Worm (Caenorhabditis elegans) whole organism, L3 larva: Measurements from ENCODE around the gene odr-10.

Experiments used
- R02D3.7 ChIP-seq: fragments of 150-350 bp; optimal IDR thresholded peaks from 2 replicates; lab custom pipeline; 2014; ENCODE audit warnings: missing biosample characterization, missing genetic modification characterization
- ZK546.5 ChIP-seq: sonication (generic microtip); optimal IDR thresholded peaks from 2 replicates; lab custom pipeline; 2017; ENCODE audit warnings: missing biosample characterization, missing genetic modification characterization
- ceh-82 ChIP-seq: fragments of 150-350 bp; optimal IDR thresholded peaks from 2 replicates; lab custom pipeline; 2014; ENCODE audit warnings: missing biosample characterization, missing genetic modification characterization
- ceh-9 ChIP-seq: sonication (generic microtip); optimal IDR thresholded peaks from 2 replicates; lab custom pipeline; 2018; ENCODE audit warnings: missing biosample characterization, missing genetic modification characterization
- daf-12 ChIP-seq: fragments of 150-350 bp; optimal IDR thresholded peaks from 2 replicates; lab custom pipeline; 2014; ENCODE audit warnings: missing biosample characterization, missing genetic modification reagents, missing genetic modification characterization
- egl-5 ChIP-seq: fragments of 150-350 bp; optimal IDR thresholded peaks from 2 replicates; lab custom pipeline; 2017; ENCODE audit warnings: missing biosample characterization, missing genetic modification reagents, missing genetic modification characterization, inconsistent platforms
- elt-1 ChIP-seq: fragments of 150-350 bp; optimal IDR thresholded peaks from 2 replicates; lab custom pipeline; 2014; ENCODE audit warnings: missing biosample characterization, missing genetic modification characterization
- elt-2 ChIP-seq: sonication (generic microtip); optimal IDR thresholded peaks from 2 replicates; lab custom pipeline; 2016; ENCODE audit warnings: missing genetic modification reagents, mild to moderate bottlenecking, missing genetic modification characterization, missing compliant biosample characterization
- elt-3 ChIP-seq, 3 experiments: fragments of 150-350 bp in 1 of 3; sonication (generic microtip) in 2 of 3; optimal IDR thresholded peaks; 2 replicates in 2 of 3; 4 replicates in 1 of 3; lab custom pipeline; 2014 to 2017; ENCODE audit warnings: missing biosample characterization in 3 of 3, missing genetic modification characterization in 3 of 3
- eor-1 ChIP-seq, 2 experiments: fragments of 150-350 bp; optimal IDR thresholded peaks; 2 replicates each; lab custom pipeline; 2014 to 2018; ENCODE audit warnings: missing biosample characterization in 2 of 2, missing genetic modification characterization in 2 of 2
- fkh-10 ChIP-seq: sonication (generic microtip); optimal IDR thresholded peaks from 2 replicates; lab custom pipeline; 2017; ENCODE audit warnings: missing biosample characterization, missing genetic modification reagents, missing genetic modification characterization
- fos-1 ChIP-seq: fragments of 150-350 bp; optimal IDR thresholded peaks from 2 replicates; lab custom pipeline; 2014; ENCODE audit warnings: missing biosample characterization, missing genetic modification characterization
- hmg-11 ChIP-seq: sonication (generic microtip); optimal IDR thresholded peaks from 2 replicates; lab custom pipeline; 2016; ENCODE audit warnings: missing genetic modification characterization, missing compliant biosample characterization
- jun-1 ChIP-seq: fragments of 150-350 bp; optimal IDR thresholded peaks from 2 replicates; lab custom pipeline; 2014; ENCODE audit warnings: missing biosample characterization, missing genetic modification reagents, missing genetic modification characterization
- lin-15B ChIP-seq: fragments of 150-350 bp; optimal IDR thresholded peaks from 2 replicates; lab custom pipeline; 2014; ENCODE audit warnings: missing biosample characterization, missing genetic modification characterization
- lin-39 ChIP-seq: fragments of 150-350 bp; optimal IDR thresholded peaks from 2 replicates; lab custom pipeline; 2018; ENCODE audit warnings: missing biosample characterization, missing genetic modification reagents, missing genetic modification characterization
- lsy-12 ChIP-seq: sonication (generic microtip); optimal IDR thresholded peaks from 2 replicates; lab custom pipeline; 2016; ENCODE audit warnings: mild to moderate bottlenecking, missing genetic modification characterization, missing compliant biosample characterization
- mdl-1 ChIP-seq: fragments of 150-350 bp; optimal IDR thresholded peaks from 2 replicates; lab custom pipeline; 2014; ENCODE audit warnings: missing biosample characterization, missing genetic modification characterization
- nfya-1 ChIP-seq: sonication (generic microtip); optimal IDR thresholded peaks from 2 replicates; lab custom pipeline; 2017; ENCODE audit warnings: missing genetic modification characterization, mild to moderate bottlenecking, missing compliant biosample characterization, antibody characterized with exemption, moderate library complexity; ENCODE audit not compliant: insufficient read depth
- nhr-11 ChIP-seq: fragments of 150-350 bp; optimal IDR thresholded peaks from 2 replicates; lab custom pipeline; 2014; ENCODE audit warnings: missing biosample characterization, missing genetic modification characterization
- nhr-12 ChIP-seq: fragments of 150-350 bp; optimal IDR thresholded peaks from 2 replicates; lab custom pipeline; 2014; ENCODE audit warnings: missing biosample characterization, missing genetic modification characterization
- nhr-23 ChIP-seq: fragments of 150-350 bp; optimal IDR thresholded peaks from 2 replicates; lab custom pipeline; 2014; ENCODE audit warnings: missing biosample characterization, missing genetic modification reagents, missing genetic modification characterization
- nhr-237 ChIP-seq: fragments of 150-350 bp; optimal IDR thresholded peaks from 2 replicates; lab custom pipeline; 2014; ENCODE audit warnings: missing biosample characterization, missing genetic modification characterization
- nhr-28 ChIP-seq: fragments of 150-350 bp; optimal IDR thresholded peaks from 2 replicates; lab custom pipeline; 2014; ENCODE audit warnings: missing biosample characterization, missing genetic modification characterization
- nhr-43 ChIP-seq: sonication (generic microtip); optimal IDR thresholded peaks from 2 replicates; lab custom pipeline; 2016; ENCODE audit warnings: mild to moderate bottlenecking, missing genetic modification characterization, missing compliant biosample characterization; ENCODE audit not compliant: poor library complexity, severe bottlenecking
- nhr-67 ChIP-seq: fragments of 150-350 bp; optimal IDR thresholded peaks from 2 replicates; lab custom pipeline; 2014; ENCODE audit warnings: missing biosample characterization, missing genetic modification characterization
- nhr-76 ChIP-seq: fragments of 150-350 bp; sonication (generic microtip); optimal IDR thresholded peaks from 5 replicates; lab custom pipeline; 2014; ENCODE audit warnings: missing biosample characterization, missing genetic modification characterization
- nhr-77 ChIP-seq: fragments of 150-350 bp; optimal IDR thresholded peaks from 2 replicates; lab custom pipeline; 2014; ENCODE audit warnings: missing biosample characterization, missing genetic modification characterization
- pqm-1 ChIP-seq: fragments of 150-350 bp; optimal IDR thresholded peaks from 2 replicates; lab custom pipeline; 2017; ENCODE audit warnings: missing biosample characterization, missing genetic modification characterization, inconsistent platforms
- sea-2 ChIP-seq: fragments of 150-350 bp; sonication (generic microtip); optimal IDR thresholded peaks from 4 replicates; lab custom pipeline; 2014; ENCODE audit warnings: missing biosample characterization, missing genetic modification reagents, missing genetic modification characterization
- skn-1 ChIP-seq: fragments of 150-350 bp; optimal IDR thresholded peaks from 2 replicates; lab custom pipeline; 2014; ENCODE audit warnings: missing biosample characterization, missing genetic modification characterization
- snpc-4 ChIP-seq: fragments of 150-350 bp; optimal IDR thresholded peaks from 2 replicates; lab custom pipeline; 2014; ENCODE audit warnings: missing biosample characterization, missing genetic modification characterization
- tbx-2 ChIP-seq: sonication (generic microtip); optimal IDR thresholded peaks from 2 replicates; lab custom pipeline; 2016; ENCODE audit warnings: mild to moderate bottlenecking, missing genetic modification characterization, missing compliant biosample characterization
- unc-62 ChIP-seq: fragments of 150-350 bp; sonication (generic microtip); optimal IDR thresholded peaks from 4 replicates; lab custom pipeline; 2014; ENCODE audit warnings: missing biosample characterization, missing genetic modification reagents, missing genetic modification characterization
- zag-1 ChIP-seq: fragments of 150-350 bp; optimal IDR thresholded peaks from 2 replicates; lab custom pipeline; 2014; ENCODE audit warnings: missing biosample characterization, missing genetic modification characterization
- ztf-11 ChIP-seq: fragments of 150-350 bp; optimal IDR thresholded peaks from 2 replicates; lab custom pipeline; 2014; ENCODE audit warnings: missing biosample characterization, missing genetic modification characterization
- ztf-4 ChIP-seq: fragments of 150-350 bp; optimal IDR thresholded peaks from 2 replicates; lab custom pipeline; 2014; ENCODE audit warnings: missing biosample characterization, missing genetic modification characterization

odr-10 gene

DNA sequence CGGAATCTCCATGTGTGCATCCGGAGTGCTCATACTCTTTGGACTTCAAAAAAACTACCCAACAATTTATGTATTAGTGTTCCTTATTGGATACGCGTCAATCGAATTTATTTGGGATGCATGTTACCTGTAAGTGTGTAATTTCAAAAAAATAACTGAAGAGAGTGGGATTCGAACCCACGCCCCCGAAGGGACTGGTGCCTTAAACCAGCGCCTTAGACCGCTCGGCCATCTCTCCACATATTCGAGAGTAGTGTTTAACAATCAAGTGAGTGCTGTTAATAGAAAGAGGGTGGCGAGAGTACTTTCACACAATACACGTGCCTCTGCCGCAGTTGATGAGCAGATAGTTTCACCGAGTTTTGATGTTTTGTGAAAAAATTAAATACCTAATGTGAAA is 37.2 kb upstream of the odr-10 start:
- TF ChIP-seq tbx-2 (tag; lab: Kevin White, UChicago) (peak; percentile 10), elt-2 (tag; lab: Kevin White, UChicago) (peak; percentile 51), nfya-1 (tag; lab: Kevin White, UChicago) (peak; percentile 17), ztf-11 (no peak), hmg-11 (peak; percentile 72), lsy-12 (tag; lab: Kevin White, UChicago) (peak; percentile 44), ZK546.5 (tag; lab: Kevin White, UChicago) (no peak), skn-1 (tag; lab: Kevin White, UChicago) (no peak), mdl-1 (peak; percentile 44), pqm-1 (peak; percentile 22), elt-3 (tag; optimal IDR thresholded peaks at IDR 0.05; lab: Kevin White, UChicago) (peak in 1 of 3 experiments; percentile 0), nhr-43 (peak; percentile 74), nhr-28 (tag; lab: Kevin White, UChicago) (no peak), jun-1 (tag; lab: Kevin White, UChicago) (peak; percentile 56), nhr-67 (no peak), unc-62 (GFP tag; lab: Kevin White, UChicago) (peak; percentile 21), eor-1 (tag; optimal IDR thresholded peaks at IDR 0.05; lab: Kevin White, UChicago) (no peak), lin-39 (tag; lab: Kevin White, UChicago) (no peak), zag-1 (tag; lab: Kevin White, UChicago) (no peak), nhr-23 (tag; lab: Kevin White, UChicago) (peak; percentile 10)

DNA sequence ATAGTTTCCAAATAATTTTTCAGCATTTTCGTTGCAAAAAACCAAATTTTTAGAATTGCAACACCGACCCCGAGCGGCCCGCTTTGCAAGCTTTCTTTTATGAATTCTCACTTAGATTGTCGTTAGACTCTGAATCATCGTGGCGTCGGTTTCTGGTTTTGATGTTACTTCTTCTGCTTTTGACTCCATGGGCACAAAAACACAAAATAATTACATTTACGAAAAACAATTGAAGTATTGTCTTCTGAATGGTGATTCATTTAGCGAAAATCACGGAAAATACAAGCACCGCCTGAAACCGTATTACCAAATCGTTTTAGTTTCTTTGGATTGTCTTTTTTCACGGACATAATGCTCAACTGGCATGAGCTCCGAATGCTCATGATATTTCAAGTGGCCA is 35.3 kb upstream of the odr-10 start, which contains the start of gene pes-23:
TSS of gene pes-23 (plus strand) at position 301 of the 400 bp plus-strand sequence.
- TF ChIP-seq ceh-82 (no peak), ztf-11 (no peak), nhr-76 (tag; lab: Kevin White, UChicago) (no peak), lin-39 (tag; lab: Kevin White, UChicago) (no peak), sea-2 (no peak), skn-1 (tag; lab: Kevin White, UChicago) (no peak), daf-12 (tag; lab: Kevin White, UChicago) (no peak)

DNA sequence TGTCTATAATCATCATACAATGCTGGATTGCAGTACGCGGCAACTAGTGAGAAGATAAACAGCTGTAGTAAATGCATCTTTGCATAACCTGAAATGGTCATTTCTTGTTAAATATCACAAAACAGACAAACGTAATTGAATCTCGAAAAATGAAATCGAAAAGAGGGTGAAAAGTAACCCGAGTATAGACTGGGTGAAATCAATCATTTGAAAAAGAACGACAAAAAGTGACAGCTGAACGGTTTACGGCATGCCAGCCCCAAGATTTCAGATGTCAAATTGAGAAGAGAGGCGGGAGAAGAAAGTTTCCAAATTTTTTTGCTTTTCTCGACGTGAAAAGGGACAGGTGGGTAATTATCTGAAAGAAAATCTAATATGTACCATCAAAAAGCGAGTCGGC is 34.1 kb upstream of the odr-10 start, which contains the start of gene F14B8.4:
TSS of gene F14B8.4 (minus strand) at position 101 of the 400 bp plus-strand sequence.
- TF ChIP-seq elt-1 (tag; lab: Kevin White, UChicago) (no peak), nhr-28 (tag; lab: Kevin White, UChicago) (no peak), fkh-10 (GFP tag; lab: Kevin White, UChicago) (no peak), ZK546.5 (tag; lab: Kevin White, UChicago) (no peak), jun-1 (tag; lab: Kevin White, UChicago) (no peak), daf-12 (tag; lab: Kevin White, UChicago) (no peak), lin-15B (tag; lab: Kevin White, UChicago) (no peak), nhr-23 (tag; lab: Kevin White, UChicago) (no peak), fos-1 (tag; lab: Kevin White, UChicago) (no peak), ceh-82 (no peak)

DNA sequence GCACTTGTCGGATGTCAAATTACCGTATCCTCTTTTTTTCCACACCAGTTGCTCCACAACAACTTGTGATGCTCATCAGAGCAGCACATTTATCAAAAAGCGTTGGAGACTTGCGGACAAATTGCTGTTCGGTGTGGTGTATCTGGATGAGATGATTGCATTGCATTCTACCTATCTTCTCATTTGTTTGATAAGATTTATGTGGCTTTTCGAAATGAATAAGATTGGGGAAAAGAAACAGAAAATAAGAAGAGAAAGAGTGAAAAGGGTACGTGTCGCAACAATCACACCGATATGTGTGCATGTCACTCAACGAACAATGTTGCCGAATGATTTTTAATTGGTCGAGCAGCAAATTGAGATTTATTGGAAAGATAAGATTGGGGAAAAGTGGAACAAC is 28.4 kb upstream of the odr-10 start:
- no peak for TF ChIP-seq nhr-11
- TF ChIP-seq daf-12 (tag; lab: Kevin White, UChicago), result no peak
- TF ChIP-seq ceh-9, result no peak
- no peak for TF ChIP-seq ztf-4 (tag; lab: Kevin White, UChicago)
- TF ChIP-seq lin-39 (tag; lab: Kevin White, UChicago), result peak; percentile 35
- TF ChIP-seq tbx-2 (tag; lab: Kevin White, UChicago), result no peak
- TF ChIP-seq egl-5, result peak; percentile 87
- TF ChIP-seq elt-1 (tag; lab: Kevin White, UChicago), result peak; percentile 41

DNA sequence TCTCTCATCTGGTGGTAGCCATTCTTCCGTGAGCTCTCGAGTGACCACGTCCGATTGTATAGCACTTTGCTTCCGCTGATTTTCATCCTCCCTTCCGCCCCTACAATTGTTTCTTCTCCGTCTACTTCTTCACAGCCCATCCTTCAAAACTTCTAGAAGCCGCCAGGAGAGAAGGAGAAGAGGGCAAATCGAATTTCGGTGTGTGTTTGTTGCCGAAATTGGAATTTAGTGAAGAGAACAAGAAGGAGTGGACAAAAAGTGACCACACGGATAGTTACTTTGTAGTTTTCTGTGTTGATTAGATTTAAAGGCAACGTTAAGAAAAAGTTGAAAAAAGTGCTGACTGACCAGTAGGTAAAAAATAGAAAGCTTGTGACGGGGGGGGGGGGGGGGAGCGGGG is 27.3 kb upstream of the odr-10 start:
- TF ChIP-seq eor-1 (tag; optimal IDR thresholded peaks at IDR 0.05; lab: Kevin White, UChicago), result no peak
- no peak for TF ChIP-seq nhr-77 (tag; lab: Kevin White, UChicago)
- no peak for TF ChIP-seq snpc-4 (tag; lab: Kevin White, UChicago)
- no peak for TF ChIP-seq nhr-76 (tag; lab: Kevin White, UChicago)
- TF ChIP-seq R02D3.7 (tag; lab: Kevin White, UChicago), result no peak
- no peak for TF ChIP-seq nhr-237
- no peak for TF ChIP-seq skn-1 (tag; lab: Kevin White, UChicago)
- TF ChIP-seq egl-5, result no peak
- TF ChIP-seq ztf-4 (tag; lab: Kevin White, UChicago), result no peak
- TF ChIP-seq nhr-28 (tag; lab: Kevin White, UChicago), result no peak
- no peak for TF ChIP-seq nhr-23 (tag; lab: Kevin White, UChicago)
- TF ChIP-seq unc-62 (GFP tag; lab: Kevin White, UChicago), result no peak
- TF ChIP-seq fkh-10 (GFP tag; lab: Kevin White, UChicago), result no peak
- TF ChIP-seq lsy-12 (tag; lab: Kevin White, UChicago), result no peak
- no peak for TF ChIP-seq nfya-1 (tag; lab: Kevin White, UChicago)
- TF ChIP-seq nhr-12 (tag; lab: Kevin White, UChicago), result no peak
